Worm (Caenorhabditis elegans) whole organism, L4 larva: Measurements from ENCODE around the gene nlp-56.
A peak's percentile ranks its signal among the peaks of the same experiment; 100 is the strongest.

Source experiments
- ceh-82 ChIP-seq: sonication (generic microtip); optimal IDR thresholded peaks from 2 replicates; lab custom pipeline; 2017; ENCODE audit warnings: missing biosample characterization, missing genetic modification characterization
- ctbp-1 ChIP-seq: fragments of 200-800 bp; sonication (Bioruptor generic); IDR thresholded peaks from 2 replicates; pipeline ENCODE4 v1.3.6; 2022; ENCODE audit warnings: missing genetic modification reagents, missing genetic modification characterization, missing compliant biosample characterization
- dmd-9 ChIP-seq: fragments of 200-800 bp; sonication (Bioruptor generic); IDR thresholded peaks from 2 replicates; pipeline ENCODE4 v1.3.6; 2022; ENCODE audit warnings: missing genetic modification reagents, missing genetic modification characterization, missing compliant biosample characterization
- fkh-10 ChIP-seq: fragments of 150-350 bp; optimal IDR thresholded peaks from 2 replicates; lab custom pipeline; 2014; ENCODE audit warnings: missing biosample characterization, missing genetic modification reagents, missing genetic modification characterization
- gei-8 ChIP-seq: fragments of 200-800 bp; sonication (Bioruptor generic); optimal IDR thresholded peaks from 2 replicates; lab custom pipeline; 2018; ENCODE audit warnings: mild to moderate bottlenecking, missing genetic modification characterization, missing compliant biosample characterization
- lin-38 ChIP-seq: fragments of 200-800 bp; sonication (Bioruptor generic); IDR thresholded peaks from 2 replicates; pipeline ENCODE4 v1.3.6; 2022; ENCODE audit warnings: missing genetic modification reagents, missing genetic modification characterization, missing compliant biosample characterization
- lsy-2 ChIP-seq, 2 experiments: fragments of 150-350 bp in 1 of 2; sonication (generic microtip) in 1 of 2; optimal IDR thresholded peaks; 2 replicates each; lab custom pipeline; 2014 to 2017; ENCODE audit warnings: missing biosample characterization in 2 of 2, missing genetic modification characterization in 2 of 2
- nhr-76 ChIP-seq: fragments of 150-350 bp; optimal IDR thresholded peaks from 2 replicates; lab custom pipeline; 2014; ENCODE audit warnings: missing biosample characterization, missing genetic modification characterization
- pqm-1 ChIP-seq: sonication (generic microtip); optimal IDR thresholded peaks from 2 replicates; lab custom pipeline; 2017; ENCODE audit warnings: missing biosample characterization, missing genetic modification characterization
- set-16 ChIP-seq: fragments of 200-800 bp; sonication (Bioruptor generic); IDR thresholded peaks from 2 replicates; pipeline ENCODE4 v1.3.6; 2022; ENCODE audit warnings: missing genetic modification reagents, missing genetic modification characterization, missing compliant biosample characterization
- unc-130 ChIP-seq: sonication (generic microtip); optimal IDR thresholded peaks from 2 replicates; lab custom pipeline; 2016; ENCODE audit warnings: missing genetic modification reagents, missing genetic modification characterization, missing compliant biosample characterization

- TF ChIP-seq ceh-82, result no peak
- TF ChIP-seq lsy-2 (tag; optimal IDR thresholded peaks at IDR 0.05; lab: Kevin White, UChicago), result peak in 1 of 2 experiments; percentile 60
- TF ChIP-seq unc-130, result no peak
- peak; percentile 18 for TF ChIP-seq pqm-1 (tag; lab: Kevin White, UChicago)
- no peak for TF ChIP-seq gei-8 (GFP tag; lab: Kevin White, UChicago)
- no peak for TF ChIP-seq fkh-10 (GFP tag; lab: Kevin White, UChicago)
- no peak; the same call in 1 of the 2 replicates for TF ChIP-seq lin-38 (GFP tag; lab: Robert Waterston, UW)
- no peak for TF ChIP-seq ctbp-1 (GFP tag; lab: Robert Waterston, UW)
- no peak for TF ChIP-seq dmd-9 (GFP tag; lab: Robert Waterston, UW)
- TF ChIP-seq set-16 (GFP tag; lab: Robert Waterston, UW), result no peak
- no peak for TF ChIP-seq nhr-76 (tag; lab: Kevin White, UChicago)
Measured at ce11 chrIV:14786374-14787136, 2.0 kb upstream of the nlp-56 start, which contains the start of gene melo-1.
